Worm (Caenorhabditis elegans): Measurements from ENCODE around the gene C50B6.9.

C50B6.9 gene

ce11 chrV:13364227-13364626, 28.1 kb downstream of the C50B6.9 start (continued):
- no peak for TF ChIP-seq ceh-9 (tag; optimal IDR thresholded peaks at IDR 0.05)

DNA sequence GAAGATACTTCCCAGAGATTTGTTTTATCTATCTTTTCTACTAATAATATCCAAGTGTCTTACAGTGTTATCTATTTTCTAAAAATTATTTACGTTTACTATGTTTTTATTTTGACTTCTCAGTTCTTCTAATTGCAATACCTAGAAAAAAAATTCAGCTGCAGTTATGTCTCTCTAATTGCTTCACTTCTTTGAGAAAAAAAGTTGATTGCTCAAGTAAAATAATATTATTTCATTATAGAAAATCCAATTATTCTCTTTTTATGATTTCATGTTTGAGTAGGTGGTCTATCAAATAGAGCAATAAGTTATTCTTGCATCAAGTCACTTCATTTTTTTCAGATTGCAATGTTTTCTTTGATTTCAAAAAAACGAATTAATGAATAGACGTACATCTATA, 30.3 kb downstream of the C50B6.9 start:
- TF ChIP-seq ceh-18 (tag; optimal IDR thresholded peaks at IDR 0.05) = no peak
- TF ChIP-seq fkh-10 (GFP tag; optimal IDR thresholded peaks at IDR 0.05) = no peak
- no peak for TF ChIP-seq elt-2 (tag; optimal IDR thresholded peaks at IDR 0.05)
- TF ChIP-seq nfya-1 (tag; optimal IDR thresholded peaks at IDR 0.05) = no peak
- TF ChIP-seq K02D7.2 (tag; optimal IDR thresholded peaks at IDR 0.05) = no peak
- TF ChIP-seq pros-1 (tag; optimal IDR thresholded peaks at IDR 0.05) = no peak
- TF ChIP-seq fkh-6 (tag; optimal IDR thresholded peaks at IDR 0.05) = no peak
- TF ChIP-seq ceh-34 (tag; optimal IDR thresholded peaks at IDR 0.05) = no peak
- no peak for TF ChIP-seq ceh-45 (GFP tag; IDR thresholded peaks at IDR 0.05)
- no peak for TF ChIP-seq fax-1 (tag; optimal IDR thresholded peaks at IDR 0.05)
- TF ChIP-seq hlh-13 (GFP tag; optimal IDR thresholded peaks at IDR 0.05) = no peak
- no peak for TF ChIP-seq nhr-11 (tag; optimal IDR thresholded peaks at IDR 0.05)

- TF ChIP-seq ref-2 (tag; optimal IDR thresholded peaks at IDR 0.05) = no peak
- TF ChIP-seq Y22D7AL.16 (tag; optimal IDR thresholded peaks at IDR 0.05) = no peak
- TF ChIP-seq elt-2 (tag; optimal IDR thresholded peaks at IDR 0.05) = no peak
- TF ChIP-seq madf-2 (tag; optimal IDR thresholded peaks at IDR 0.05) = no peak
- TF ChIP-seq fkh-10 (GFP tag; optimal IDR thresholded peaks at IDR 0.05) = no peak
- TF ChIP-seq unc-86 (tag; optimal IDR thresholded peaks at IDR 0.05) = no peak
- no peak for TF ChIP-seq dve-1 (tag; optimal IDR thresholded peaks at IDR 0.05)
- TF ChIP-seq lin-11 (tag; optimal IDR thresholded peaks at IDR 0.05) = no peak
- TF ChIP-seq ceh-2 (tag; optimal IDR thresholded peaks at IDR 0.05) = no peak
- no peak for TF ChIP-seq pax-1 (tag; optimal IDR thresholded peaks at IDR 0.05)
Observed at ce11 chrV:13367024-13367423, 30.9 kb downstream of the C50B6.9 start, which contains the start of gene srx-125. Gene srx-125 (plus strand): TSS chrV:13367324.

- no peak for TF ChIP-seq hlh-6 (tag; optimal IDR thresholded peaks at IDR 0.05)
- TF ChIP-seq ceh-31 (tag; optimal IDR thresholded peaks at IDR 0.05) = no peak
- no peak for TF ChIP-seq ttx-3 (tag; optimal IDR thresholded peaks at IDR 0.05)
Observed at ce11 chrV:13369663-13370062, 33.5 kb downstream of the C50B6.9 start.

DNA sequence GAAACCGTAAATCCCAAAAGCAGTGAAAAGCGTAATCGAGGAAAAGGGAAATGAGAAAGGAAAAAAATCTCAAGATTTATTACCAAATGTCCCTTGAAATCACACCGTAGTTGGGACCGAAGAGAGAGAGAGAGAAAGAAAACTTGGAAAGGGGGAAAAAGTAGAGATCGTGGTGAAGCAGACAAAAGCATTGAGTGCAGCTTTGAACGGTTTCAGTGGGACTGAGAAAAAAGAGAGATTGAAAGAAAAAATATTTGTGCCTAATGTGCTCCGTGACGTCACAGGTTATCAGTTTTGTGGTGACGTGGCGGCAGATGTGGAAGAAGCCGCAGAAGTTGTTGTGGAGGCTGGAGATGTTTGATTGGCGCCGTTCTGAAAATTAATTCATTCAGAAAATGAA, 34.1 kb downstream of the C50B6.9 start:
- TF ChIP-seq madf-2 (tag; optimal IDR thresholded peaks at IDR 0.05) = no peak
- no peak for TF ChIP-seq ama-1 (optimal IDR thresholded peaks at IDR 0.05)
- no peak for TF ChIP-seq npax-4 (tag; optimal IDR thresholded peaks at IDR 0.05)
- no peak for TF ChIP-seq ceh-2 (tag; optimal IDR thresholded peaks at IDR 0.05)
- TF ChIP-seq sox-2 (GFP tag; IDR thresholded peaks at IDR 0.05) = no peak
- no peak for TF ChIP-seq ceh-14 (tag; optimal IDR thresholded peaks at IDR 0.05)
- no peak for TF ChIP-seq C38D4.7 (GFP tag; optimal IDR thresholded peaks at IDR 0.05)
- TF ChIP-seq pat-9 (tag; optimal IDR thresholded peaks at IDR 0.05) = no peak
- no peak for TF ChIP-seq ets-4 (tag; optimal IDR thresholded peaks at IDR 0.05)
- no peak for TF ChIP-seq ceh-48 (tag; optimal IDR thresholded peaks at IDR 0.05)
- TF ChIP-seq ref-2 (tag; optimal IDR thresholded peaks at IDR 0.05) = no peak
- TF ChIP-seq lim-6 (tag; optimal IDR thresholded peaks at IDR 0.05) = no peak
- TF ChIP-seq fax-1 (tag; optimal IDR thresholded peaks at IDR 0.05) = no peak
- TF ChIP-seq mec-3 (tag; optimal IDR thresholded peaks at IDR 0.05; ENCODE audit: borderline replicate concordance) = no peak
- TF ChIP-seq che-1 (tag; optimal IDR thresholded peaks at IDR 0.05) = no peak
- no peak for TF ChIP-seq ceh-45 (GFP tag; IDR thresholded peaks at IDR 0.05)

DNA sequence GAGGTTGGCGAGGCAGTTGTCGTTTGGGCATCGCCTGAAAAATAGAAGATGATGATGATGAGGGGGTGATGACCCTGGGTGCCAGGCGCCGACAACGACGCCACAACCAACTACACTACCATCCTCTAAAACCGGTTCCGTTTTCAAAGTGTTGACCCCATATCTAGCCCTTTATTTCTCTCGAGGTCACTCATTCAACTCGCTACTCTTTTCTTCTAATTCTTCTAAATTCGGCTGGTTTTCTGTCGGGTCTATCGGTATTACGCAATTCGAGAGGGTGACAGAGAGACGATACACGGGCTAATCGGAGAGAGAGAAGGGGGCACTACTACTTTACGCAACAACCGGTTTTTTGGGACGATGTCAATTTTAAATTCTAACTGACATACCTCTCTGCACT, 35.2 kb downstream of the C50B6.9 start:
- TF ChIP-seq unc-42 (tag; optimal IDR thresholded peaks at IDR 0.05) (no peak), F13H6.1 (tag; optimal IDR thresholded peaks at IDR 0.05) (peak; percentile 49), ceh-31 (tag; optimal IDR thresholded peaks at IDR 0.05) (peak; percentile 34), hlh-8 (tag; optimal IDR thresholded peaks at IDR 0.05) (no peak), pros-1 (tag; optimal IDR thresholded peaks at IDR 0.05) (peak; percentile 1)

Measured in whole organism, late embryonic.